Worm (Caenorhabditis elegans) whole organism, L3 larva: Measurements from ENCODE around the gene sex-1.

Source experiments
- ama-1 ChIP-seq: fragments of 150-350 bp; optimal IDR thresholded peaks from 2 replicates; lab custom pipeline; 2018
- nfya-1 ChIP-seq: sonication (generic microtip); optimal IDR thresholded peaks from 2 replicates; lab custom pipeline; 2017; ENCODE audit warnings: missing genetic modification characterization, mild to moderate bottlenecking, missing compliant biosample characterization, antibody characterized with exemption, moderate library complexity; ENCODE audit not compliant: insufficient read depth

ce11 chrX:10155127-10155526 lies 50.1 kb downstream of the sex-1 start:
- TF ChIP-seq nfya-1 (tag; lab: Kevin White, UChicago) (no peak), ama-1 (lab: Kevin White, UChicago) (no peak)
